Fruit fly (Drosophila melanogaster): ENCODE data around the gene CG13727.

DNA sequence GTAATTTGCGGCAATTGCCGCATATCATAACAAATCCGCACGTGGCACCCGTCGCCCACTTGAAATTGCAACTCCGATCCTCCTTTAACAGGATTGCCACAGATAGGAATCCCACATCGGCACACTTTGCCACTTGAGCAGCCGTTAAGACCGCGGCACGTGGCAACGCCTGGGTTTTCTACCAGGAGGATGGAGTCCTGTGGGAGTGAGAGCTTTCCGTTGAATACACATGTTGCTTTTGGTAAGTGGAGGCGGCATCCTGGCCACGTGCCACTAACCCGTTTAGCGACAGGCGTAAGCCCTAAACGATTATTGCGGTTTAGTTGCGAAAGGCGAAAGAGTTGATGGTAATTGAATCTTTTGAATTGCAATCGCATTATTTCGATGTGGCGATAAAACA is 17.4 kb upstream of the CG13727 start:
- no peak for TF ChIP-seq insv (optimal IDR thresholded peaks at IDR 0.05)
- TF ChIP-seq psq (optimal IDR thresholded peaks at IDR 0.05) = no peak
- no peak for TF ChIP-seq Sin3A (optimal IDR thresholded peaks at IDR 0.05)

Measured in Kc167 (cell line).